Fruit fly (Drosophila melanogaster) whole organism, embryonic: ENCODE measurements around the gene CG45073.

ENCODE experiments used
- ATbp ChIP-seq: fragments of 200-800 bp; sonication (Bioruptor generic); optimal IDR thresholded peaks from 2 replicates; lab custom pipeline; 2017; ENCODE audit warnings: missing biosample characterization, mild to moderate bottlenecking, missing genetic modification characterization, missing genetic modification reagents
- CG10209 ChIP-seq: fragments of 200-800 bp; sonication (Bioruptor generic); optimal IDR thresholded peaks from 3 replicates; lab custom pipeline; 2017; ENCODE audit warnings: missing biosample characterization, mild to moderate bottlenecking, missing genetic modification characterization, missing genetic modification reagents
- CG10274 ChIP-seq: fragments of 200-800 bp; sonication (Bioruptor generic); optimal IDR thresholded peaks from 3 replicates; lab custom pipeline; 2017; ENCODE audit warnings: missing biosample characterization, mild to moderate bottlenecking, missing genetic modification characterization
- CG10654 ChIP-seq: fragments of 200-800 bp; sonication (Bioruptor generic); optimal IDR thresholded peaks from 2 replicates; lab custom pipeline; 2016; ENCODE audit warnings: missing biosample characterization, missing genetic modification characterization
- CG10979 ChIP-seq: fragments of 200-800 bp; sonication (Bioruptor generic); optimal IDR thresholded peaks from 2 replicates; lab custom pipeline; 2018; ENCODE audit warnings: missing biosample characterization, mild to moderate bottlenecking, missing genetic modification characterization, moderate library complexity
- CG11456 ChIP-seq: fragments of 200-800 bp; sonication (Bioruptor generic); IDR thresholded peaks from 3 replicates; pipeline ENCODE4 v1.3.6; 2022; ENCODE audit warnings: missing biosample characterization, missing genetic modification characterization
- CG13775 ChIP-seq: fragments of 200-800 bp; sonication (Bioruptor generic); optimal IDR thresholded peaks from 3 replicates; lab custom pipeline; 2017; ENCODE audit warnings: missing biosample characterization, mild to moderate bottlenecking, missing genetic modification characterization
- CG14965 ChIP-seq: fragments of 200-800 bp; sonication (Bioruptor generic); optimal IDR thresholded peaks from 2 replicates; lab custom pipeline; 2016; ENCODE audit warnings: missing biosample characterization, missing genetic modification characterization, borderline replicate concordance
- CG1602 ChIP-seq: fragments of 200-800 bp; sonication (Bioruptor generic); optimal IDR thresholded peaks from 3 replicates; lab custom pipeline; 2016; ENCODE audit warnings: missing biosample characterization, missing genetic modification characterization
- CG1647 ChIP-seq: fragments of 200-800 bp; sonication (Bioruptor generic); optimal IDR thresholded peaks from 3 replicates; lab custom pipeline; 2016; ENCODE audit warnings: missing biosample characterization, missing genetic modification characterization
- CG16815 ChIP-seq: fragments of 200-800 bp; sonication (Bioruptor generic); optimal IDR thresholded peaks from 3 replicates; lab custom pipeline; 2017; ENCODE audit warnings: missing biosample characterization, mild to moderate bottlenecking, missing genetic modification characterization
- CG17328 ChIP-seq: fragments of 200-800 bp; sonication (Bioruptor generic); IDR thresholded peaks from 2 replicates; pipeline ENCODE4 v1.3.6; 2022; ENCODE audit warnings: missing biosample characterization, missing genetic modification characterization
- CG1832 ChIP-seq: fragments of 200-800 bp; sonication (Bioruptor generic); optimal IDR thresholded peaks from 2 replicates; lab custom pipeline; 2017; ENCODE audit warnings: missing biosample characterization, mild to moderate bottlenecking, missing genetic modification characterization, inconsistent platforms
- CG2129 ChIP-seq: fragments of 200-800 bp; sonication (Bioruptor generic); IDR thresholded peaks from 2 replicates; pipeline ENCODE4 v1.3.6; 2022; ENCODE audit warnings: missing biosample characterization, missing genetic modification characterization; ENCODE audit not compliant: partially characterized antibody
- CG2199 ChIP-seq: fragments of 200-800 bp; sonication (Bioruptor generic); IDR thresholded peaks from 3 replicates; pipeline ENCODE4 v1.3.6; 2022; ENCODE audit warnings: missing biosample characterization, missing genetic modification characterization
- CG2678 ChIP-seq: fragments of 200-800 bp; sonication (Bioruptor generic); optimal IDR thresholded peaks from 3 replicates; lab custom pipeline; 2019; ENCODE audit warnings: missing biosample characterization, mild to moderate bottlenecking, missing genetic modification characterization, moderate library complexity
- CG33557 ChIP-seq: fragments of 200-800 bp; sonication (Bioruptor generic); optimal IDR thresholded peaks from 2 replicates; lab custom pipeline; 2019; ENCODE audit warnings: missing biosample characterization, mild to moderate bottlenecking, missing genetic modification characterization, moderate library complexity
- CG34224 ChIP-seq: fragments of 200-800 bp; sonication (Bioruptor generic); IDR thresholded peaks from 3 replicates; pipeline ENCODE4 v1.3.6; 2022; ENCODE audit warnings: missing biosample characterization, missing genetic modification characterization; ENCODE audit not compliant: partially characterized antibody
- CG34376 ChIP-seq: fragments of 200-800 bp; sonication (Bioruptor generic); optimal IDR thresholded peaks from 2 replicates; lab custom pipeline; 2018; ENCODE audit warnings: missing biosample characterization, mild to moderate bottlenecking, missing genetic modification characterization
- CG5180 ChIP-seq: fragments of 200-800 bp; sonication (Bioruptor generic); optimal IDR thresholded peaks from 3 replicates; lab custom pipeline; 2017; ENCODE audit warnings: missing biosample characterization, missing genetic modification characterization, mild to moderate bottlenecking, moderate library complexity, missing genetic modification reagents
- CG6272 ChIP-seq: fragments of 200-800 bp; sonication (Bioruptor generic); IDR thresholded peaks from 2 replicates; pipeline ENCODE4 v1.3.6; 2022; ENCODE audit warnings: missing biosample characterization, missing genetic modification characterization
- CG7372 ChIP-seq: fragments of 200-800 bp; sonication (Bioruptor generic); IDR thresholded peaks from 2 replicates; pipeline ENCODE4 v1.3.6; 2022; ENCODE audit warnings: missing biosample characterization, missing genetic modification characterization
- CG8281 ChIP-seq: fragments of 200-800 bp; sonication (Bioruptor generic); optimal IDR thresholded peaks from 2 replicates; lab custom pipeline; 2018; ENCODE audit warnings: missing biosample characterization, mild to moderate bottlenecking, missing genetic modification characterization, moderate library complexity
- CG9609 ChIP-seq: fragments of 200-800 bp; sonication (Bioruptor generic); optimal IDR thresholded peaks from 3 replicates; lab custom pipeline; 2016; ENCODE audit warnings: missing biosample characterization, missing genetic modification characterization
- Dek ChIP-seq: fragments of 200-800 bp; sonication (Bioruptor generic); optimal IDR thresholded peaks from 3 replicates; lab custom pipeline; 2019; ENCODE audit warnings: missing biosample characterization, mild to moderate bottlenecking, missing genetic modification characterization, moderate library complexity
- Dll ChIP-seq: fragments of 200-800 bp; sonication (Bioruptor generic); IDR thresholded peaks from 4 replicates; pipeline ENCODE4 v1.3.6; 2022; ENCODE audit warnings: missing biosample characterization, missing genetic modification characterization; ENCODE audit not compliant: partially characterized antibody
- E2f2 ChIP-seq: fragments of 200-800 bp; sonication (Bioruptor generic); IDR thresholded peaks from 2 replicates; pipeline ENCODE4 v1.3.6; 2022; ENCODE audit warnings: missing biosample characterization, missing genetic modification characterization
- Hey ChIP-seq: fragments of 200-800 bp; sonication (Bioruptor generic); optimal IDR thresholded peaks from 3 replicates; lab custom pipeline; 2018; ENCODE audit warnings: missing biosample characterization, mild to moderate bottlenecking, missing genetic modification characterization
- Lim3 ChIP-seq: fragments of 200-800 bp; sonication (Bioruptor generic); IDR thresholded peaks from 2 replicates; pipeline ENCODE4 v1.3.6; 2022; ENCODE audit warnings: missing biosample characterization, missing genetic modification characterization
- Med ChIP-seq: fragments of 200-800 bp; sonication (Bioruptor generic); peaks from one replicate; lab custom pipeline; 2016; ENCODE audit warnings: missing biosample characterization, missing genetic modification characterization, mild to moderate bottlenecking, inconsistent platforms, moderate library complexity
- NfI ChIP-seq: fragments of 200-800 bp; sonication (Bioruptor generic); optimal IDR thresholded peaks from 3 replicates; lab custom pipeline; 2018; ENCODE audit warnings: missing biosample characterization, mild to moderate bottlenecking, missing genetic modification characterization, moderate library complexity
- Oaz ChIP-seq: fragments of 200-800 bp; sonication (Bioruptor generic); IDR thresholded peaks from 2 replicates; pipeline ENCODE4 v1.3.6; 2022; ENCODE audit warnings: missing biosample characterization, missing genetic modification characterization
- Opbp ChIP-seq: fragments of 200-800 bp; sonication (Bioruptor generic); IDR thresholded peaks from 3 replicates; pipeline ENCODE4 v1.3.6; 2022; ENCODE audit warnings: missing biosample characterization, missing genetic modification characterization; ENCODE audit not compliant: partially characterized antibody
- Pdp1 ChIP-seq, 2 experiments: fragments of 200-800 bp; sonication (Bioruptor generic); optimal IDR thresholded peaks; 3 replicates each; lab custom pipeline; 2016; ENCODE audit warnings: missing biosample characterization in 2 of 2, missing genetic modification characterization in 2 of 2, mild to moderate bottlenecking in 1 of 2, moderate library complexity in 1 of 2
- Tbp ChIP-seq: fragments of >200 bp; optimal IDR thresholded peaks from 2 replicates; lab custom pipeline; 2018; ENCODE audit warnings: missing biosample characterization, missing genetic modification characterization
- Vsx1 ChIP-seq: fragments of 200-800 bp; sonication (Bioruptor generic); optimal IDR thresholded peaks from 2 replicates; lab custom pipeline; 2017; ENCODE audit warnings: missing biosample characterization, mild to moderate bottlenecking, missing genetic modification characterization, missing genetic modification reagents
- chif ChIP-seq, 2 experiments: fragments of 200-800 bp; sonication (Bioruptor generic); optimal IDR thresholded peaks; 3 replicates each; lab custom pipeline; 2016; ENCODE audit warnings: missing biosample characterization in 2 of 2, missing genetic modification characterization in 2 of 2
- ci ChIP-seq: fragments of 200-800 bp; sonication (Bioruptor generic); IDR thresholded peaks from 3 replicates; pipeline ENCODE4 v1.3.6; 2022; ENCODE audit warnings: missing biosample characterization, missing genetic modification characterization
- cwo ChIP-seq: fragments of 200-800 bp; sonication (Bioruptor generic); optimal IDR thresholded peaks from 3 replicates; lab custom pipeline; 2017; ENCODE audit warnings: missing biosample characterization, missing genetic modification characterization, mild to moderate bottlenecking, moderate library complexity, missing genetic modification reagents
- lbe ChIP-seq: fragments of 200-800 bp; sonication (Bioruptor generic); optimal IDR thresholded peaks from 2 replicates; lab custom pipeline; 2016; ENCODE audit warnings: missing biosample characterization, mild to moderate bottlenecking, missing genetic modification characterization
- mld ChIP-seq: fragments of 200-800 bp; sonication (Bioruptor generic); IDR thresholded peaks from 3 replicates; pipeline ENCODE4 v1.3.6; 2022; ENCODE audit warnings: missing biosample characterization, missing genetic modification characterization; ENCODE audit not compliant: partially characterized antibody
- prd ChIP-seq, 3 experiments: fragments of >200 bp in 2 of 3; fragments of 200-800 bp in 1 of 3; sonication (Bioruptor generic) in 1 of 3; optimal IDR thresholded peaks in 2 of 3; IDR thresholded peaks in 1 of 3; 2 replicates in 2 of 3; 3 replicates in 1 of 3; pipeline versions ENCODE4 v1.3.6 to Lab custom; 2017 to 2022; ENCODE audit warnings: missing biosample characterization in 1 of 3, missing genetic modification characterization in 1 of 3
- sima ChIP-seq: fragments of 200-800 bp; sonication (Bioruptor generic); optimal IDR thresholded peaks from 2 replicates; lab custom pipeline; 2016; ENCODE audit warnings: missing biosample characterization, missing genetic modification characterization
- sr ChIP-seq: fragments of 200-800 bp; sonication (Bioruptor generic); IDR thresholded peaks from 3 replicates; pipeline ENCODE4 v1.3.6; 2022; ENCODE audit warnings: missing biosample characterization, missing genetic modification characterization
- sug ChIP-seq: fragments of 200-800 bp; optimal IDR thresholded peaks from 2 replicates; lab custom pipeline; 2019; ENCODE audit warnings: missing biosample characterization, mild to moderate bottlenecking, missing genetic modification characterization, moderate library complexity
- trem ChIP-seq: fragments of 200-800 bp; optimal IDR thresholded peaks from 3 replicates; lab custom pipeline; 2019; ENCODE audit warnings: missing biosample characterization, mild to moderate bottlenecking, missing genetic modification characterization, moderate library complexity
- vfl ChIP-seq: fragments of 200-800 bp; sonication (Bioruptor generic); optimal IDR thresholded peaks from 2 replicates; lab custom pipeline; 2016; ENCODE audit warnings: missing biosample characterization, missing genetic modification characterization
- zen ChIP-seq: fragments of 200-800 bp; sonication (Bioruptor generic); optimal IDR thresholded peaks from 3 replicates; lab custom pipeline; 2018; ENCODE audit warnings: missing biosample characterization, mild to moderate bottlenecking, missing genetic modification characterization, moderate library complexity

Gene CG45073

DNA sequence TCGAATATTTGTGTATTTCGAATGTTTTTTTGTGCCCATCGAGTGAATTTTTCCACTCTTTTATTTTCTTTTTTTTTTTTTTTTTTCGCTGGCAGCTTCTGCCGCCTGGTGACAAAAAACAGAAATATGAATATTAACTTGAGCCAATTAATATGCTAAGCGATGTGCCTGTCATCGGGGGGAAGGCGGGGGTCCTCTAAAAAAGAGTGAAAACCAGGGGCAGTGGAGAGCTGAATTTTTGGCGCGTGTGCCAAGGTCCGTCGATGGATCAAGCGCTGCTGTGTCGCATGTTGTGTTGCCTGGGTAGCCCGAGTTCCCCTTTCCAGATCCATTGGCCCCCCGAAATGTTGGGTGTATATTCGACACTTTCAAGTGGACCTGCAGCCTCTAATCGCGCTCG, 18.7 kb downstream of the CG45073 start (continued):
- TF ChIP-seq Opbp, result no peak
- no peak for TF ChIP-seq Lim3 (GFP tag; lab: Robert Waterston, UW)
- no peak for TF ChIP-seq CG1602 (GFP tag; lab: Kevin White, UChicago)
- TF ChIP-seq CG17328 (GFP tag; lab: Robert Waterston, UW), result no peak
- TF ChIP-seq ATbp, result no peak
- TF ChIP-seq sr (GFP tag; lab: Robert Waterston, UW), result 0 out of 3 replicates have a peak, but pooled peaks have one; percentile 3
- no peak for TF ChIP-seq CG10209
- 0 out of 2 replicates have a peak, but pooled peaks have one; percentile 6 for TF ChIP-seq E2f2

DNA sequence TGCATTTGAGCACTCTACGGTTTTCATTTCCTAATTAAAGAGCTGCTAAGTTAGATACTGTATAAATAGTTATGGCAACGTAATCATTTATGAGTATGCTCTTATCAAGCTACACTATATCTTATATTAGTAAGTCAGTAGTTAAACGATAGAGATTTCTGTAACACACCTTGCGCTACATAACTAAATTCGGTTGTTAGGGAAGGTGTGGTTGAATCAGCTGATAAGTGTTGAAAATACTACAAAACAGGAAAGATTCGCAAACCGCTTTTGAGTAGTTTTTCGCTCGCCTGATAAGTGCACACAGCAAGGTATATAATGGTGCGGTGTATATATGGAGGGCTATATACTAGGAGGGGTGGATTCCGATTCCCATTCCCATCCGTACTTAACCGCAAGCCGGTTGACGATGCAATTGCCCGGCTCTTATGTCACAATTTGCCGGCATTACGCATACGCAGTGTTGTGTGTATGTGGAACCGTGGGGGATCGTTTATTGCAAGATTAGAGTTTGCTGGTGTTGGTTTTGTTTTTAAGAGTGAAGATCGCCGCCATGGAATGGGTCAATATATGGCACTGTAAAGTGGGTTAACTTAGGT, 19.5 kb downstream of the CG45073 start:
- no peak for TF ChIP-seq CG5180 (GFP tag; lab: Kevin White, UChicago)
- no peak for TF ChIP-seq zen
- no peak for TF ChIP-seq CG34376 (GFP tag; lab: Kevin White, UChicago)
- TF ChIP-seq Oaz, result no peak
- no peak for TF ChIP-seq chif (GFP tag; optimal IDR thresholded peaks at IDR 0.05; lab: Kevin White, UChicago)
- TF ChIP-seq lbe, result no peak
- TF ChIP-seq CG10979, result no peak
- TF ChIP-seq Vsx1 (GFP tag; lab: Kevin White, UChicago), result no peak
- TF ChIP-seq CG1647, result no peak
- no peak for TF ChIP-seq Dll (GFP tag; lab: Robert Waterston, UW)
- no peak for TF ChIP-seq Tbp
- TF ChIP-seq NfI (GFP tag; lab: Kevin White, UChicago), result no peak
- TF ChIP-seq Hey (tag; lab: Kevin White, UChicago), result no peak
- no peak for TF ChIP-seq CG10274 (GFP tag; lab: Kevin White, UChicago)
- peak; percentile 30 for TF ChIP-seq CG8281
- TF ChIP-seq Med (GFP tag; lab: Kevin White, UChicago), result peak; percentile 40
- no peak for TF ChIP-seq CG10654 (GFP tag; lab: Kevin White, UChicago)
- TF ChIP-seq CG13775 (GFP tag; lab: Kevin White, UChicago), result no peak
- peak in 1 of 2 experiments; percentile 75 for TF ChIP-seq Pdp1 (GFP tag; optimal IDR thresholded peaks at IDR 0.05; lab: Kevin White, UChicago)
- no peak for TF ChIP-seq CG14965 (GFP tag; lab: Kevin White, UChicago)
- TF ChIP-seq CG1602 (GFP tag; lab: Kevin White, UChicago), result no peak
- no peak for TF ChIP-seq mld (GFP tag; lab: Robert Waterston, UW)
- no peak for TF ChIP-seq CG2129 (GFP tag; lab: Robert Waterston, UW)
- TF ChIP-seq Dek (tag; lab: Kevin White, UChicago), result no peak
- TF ChIP-seq CG33557 (GFP tag; lab: Kevin White, UChicago), result no peak
- TF ChIP-seq CG9609 (GFP tag; lab: Kevin White, UChicago), result no peak
- TF ChIP-seq sima, result no peak
- no peak for TF ChIP-seq cwo
- TF ChIP-seq ci, result no peak
- TF ChIP-seq trem, result no peak
- TF ChIP-seq CG1832 (GFP tag; lab: Kevin White, UChicago), result no peak
- TF ChIP-seq sug (tag; lab: Kevin White, UChicago), result peak; percentile 85
- no peak for TF ChIP-seq CG2199
- peak in 1 of 2 experiments; percentile 5 for TF ChIP-seq prd (optimal IDR thresholded peaks at IDR 0.05; lab: Kevin White, UChicago)
- TF ChIP-seq prd (GFP tag; IDR thresholded peaks at IDR 0.05; lab: Robert Waterston, UW), result no peak
- no peak for TF ChIP-seq CG2678 (tag; lab: Kevin White, UChicago)
- no peak for TF ChIP-seq CG6272 (GFP tag; lab: Robert Waterston, UW)
- no peak for TF ChIP-seq CG34224 (GFP tag; lab: Robert Waterston, UW)
- no peak for TF ChIP-seq vfl (GFP tag; lab: Kevin White, UChicago)
- no peak for TF ChIP-seq CG11456
- TF ChIP-seq CG16815 (GFP tag; lab: Kevin White, UChicago), result no peak
- 0 out of 2 replicates have a peak, but pooled peaks have one; percentile 39 for TF ChIP-seq CG7372
